Worm (Caenorhabditis elegans) whole organism, L4/young adult: ENCODE measurements around the gene F19F10.14.

ENCODE experiments used
- W03F9.2 ChIP-seq: fragments of 150-350 bp; optimal IDR thresholded peaks from 2 replicates; lab custom pipeline; 2014; ENCODE audit warnings: missing biosample characterization, missing genetic modification characterization
- dao-5 ChIP-seq: sonication (generic microtip); optimal IDR thresholded peaks from 2 replicates; lab custom pipeline; 2016; ENCODE audit warnings: missing genotype, missing genetic modification characterization, moderate library complexity, missing compliant biosample characterization
- him-1 ChIP-seq: sonication (generic microtip); optimal IDR thresholded peaks from 2 replicates; lab custom pipeline; 2016; ENCODE audit warnings: missing genotype, missing genetic modification reagents, missing genetic modification characterization, missing compliant biosample characterization

- no peak for TF ChIP-seq dao-5 (tag; lab: Kevin White, UChicago)
- no peak for TF ChIP-seq him-1 (tag; lab: Kevin White, UChicago)
- no peak for TF ChIP-seq W03F9.2 (tag; lab: Kevin White, UChicago)
Observed at ce11 chrV:7598269-7598668, 27.4 kb upstream of the F19F10.14 start, which contains the start of gene C50E3.7.
